Worm (Caenorhabditis elegans) whole organism, L4 larva: Measurements from ENCODE around the gene Y44A6D.7.
A peak's percentile ranks its signal among the peaks of the same experiment; 100 is the strongest.

ENCODE experiments used
- F10B5.3 ChIP-seq: sonication (generic microtip); optimal IDR thresholded peaks from 2 replicates; lab custom pipeline; 2016; ENCODE audit warnings: mild to moderate bottlenecking, missing genetic modification characterization, missing compliant biosample characterization
- T20F7.1 ChIP-seq: fragments of 200-800 bp; sonication (Bioruptor generic); optimal IDR thresholded peaks from 2 replicates; lab custom pipeline; 2018; ENCODE audit warnings: mild to moderate bottlenecking, missing genetic modification characterization, missing compliant biosample characterization
- T26A8.4 ChIP-seq: fragments of 200-800 bp; sonication (Bioruptor generic); IDR thresholded peaks from 2 replicates; pipeline ENCODE4 v1.3.6; 2022; ENCODE audit warnings: missing genetic modification characterization, missing compliant biosample characterization
- Y105C5A.15 ChIP-seq: fragments of 200-800 bp; sonication (Bioruptor generic); IDR thresholded peaks from 2 replicates; pipeline ENCODE4 v1.3.6; 2022; ENCODE audit warnings: missing genetic modification characterization, missing compliant biosample characterization
- Y75B8A.6 ChIP-seq: fragments of 200-800 bp; sonication (Bioruptor generic); IDR thresholded peaks from 2 replicates; pipeline ENCODE4 v1.3.6; 2022; ENCODE audit warnings: missing genetic modification reagents, missing genetic modification characterization, missing compliant biosample characterization
- ZK337.2 ChIP-seq: fragments of 200-800 bp; sonication (Bioruptor generic); IDR thresholded peaks from 2 replicates; pipeline ENCODE4 v1.3.6; 2022; ENCODE audit warnings: missing genetic modification reagents, missing genetic modification characterization, missing compliant biosample characterization
- ZK546.5 ChIP-seq, 2 experiments: sonication (generic microtip); optimal IDR thresholded peaks; 2 replicates each; lab custom pipeline; 2017; ENCODE audit warnings: missing biosample characterization in 2 of 2, missing genetic modification characterization in 2 of 2
- aly-2 ChIP-seq: sonication (generic microtip); optimal IDR thresholded peaks from 2 replicates; lab custom pipeline; 2018; ENCODE audit warnings: missing biosample characterization, missing genetic modification characterization
- ceh-28 ChIP-seq: fragments of 150-350 bp; optimal IDR thresholded peaks from 2 replicates; lab custom pipeline; 2014; ENCODE audit warnings: missing biosample characterization, missing genetic modification reagents, missing genetic modification characterization
- ceh-32 ChIP-seq: sonication (generic microtip); optimal IDR thresholded peaks from 2 replicates; lab custom pipeline; 2016; ENCODE audit warnings: mild to moderate bottlenecking, missing genetic modification characterization, missing compliant biosample characterization; ENCODE audit not compliant: poor library complexity
- ceh-44 ChIP-seq: fragments of 200-800 bp; sonication (Bioruptor generic); IDR thresholded peaks from 2 replicates; pipeline ENCODE4 v1.3.6; 2022; ENCODE audit warnings: missing genetic modification reagents, missing genetic modification characterization, missing compliant biosample characterization
- cey-2 ChIP-seq: sonication (generic microtip); optimal IDR thresholded peaks from 3 replicates; lab custom pipeline; 2017; ENCODE audit warnings: missing genetic modification characterization, mild to moderate bottlenecking, missing compliant biosample characterization, antibody characterized with exemption, borderline replicate concordance; ENCODE audit not compliant: insufficient read depth
- ctbp-1 ChIP-seq: fragments of 200-800 bp; sonication (Bioruptor generic); IDR thresholded peaks from 2 replicates; pipeline ENCODE4 v1.3.6; 2022; ENCODE audit warnings: missing genetic modification reagents, missing genetic modification characterization, missing compliant biosample characterization
- daf-19 ChIP-seq: fragments of 200-800 bp; sonication (Bioruptor generic); conservative IDR thresholded peaks from 2 replicates; pipeline ENCODE4 v1.3.6; 2022; ENCODE audit warnings: missing genetic modification characterization, missing compliant biosample characterization
- dmd-6 ChIP-seq: fragments of 200-800 bp; sonication (Bioruptor generic); IDR thresholded peaks from 2 replicates; pipeline ENCODE4 v1.3.6; 2022; ENCODE audit warnings: missing genetic modification reagents, missing genetic modification characterization, missing compliant biosample characterization
- dpl-1 ChIP-seq: fragments of 150-350 bp; optimal IDR thresholded peaks from 2 replicates; lab custom pipeline; 2014; ENCODE audit warnings: missing biosample characterization, missing genetic modification reagents, missing genetic modification characterization
- egl-27 ChIP-seq: sonication (generic microtip); optimal IDR thresholded peaks from 3 replicates; lab custom pipeline; 2017; ENCODE audit warnings: missing biosample characterization, missing genetic modification reagents, missing genetic modification characterization
- fkh-10 ChIP-seq: fragments of 150-350 bp; optimal IDR thresholded peaks from 2 replicates; lab custom pipeline; 2014; ENCODE audit warnings: missing biosample characterization, missing genetic modification reagents, missing genetic modification characterization
- hlh-11 ChIP-seq: fragments of 200-800 bp; sonication (Bioruptor generic); optimal IDR thresholded peaks from 2 replicates; lab custom pipeline; 2018; ENCODE audit warnings: mild to moderate bottlenecking, missing genetic modification characterization, missing compliant biosample characterization
- hmg-1.1 ChIP-seq: fragments of 200-800 bp; sonication (Bioruptor generic); IDR thresholded peaks from 2 replicates; pipeline ENCODE4 v1.3.6; 2022; ENCODE audit warnings: missing genetic modification reagents, missing genetic modification characterization, missing compliant biosample characterization
- lim-7 ChIP-seq: fragments of 200-800 bp; sonication (Bioruptor generic); IDR thresholded peaks from 2 replicates; pipeline ENCODE4 v1.3.6; 2022; ENCODE audit warnings: missing genetic modification characterization, missing compliant biosample characterization
- lin-15B ChIP-seq: fragments of 150-350 bp; sonication (generic microtip); optimal IDR thresholded peaks from 3 replicates; lab custom pipeline; 2014; ENCODE audit warnings: missing biosample characterization, missing genetic modification characterization
- lsy-2 ChIP-seq, 2 experiments: fragments of 150-350 bp in 1 of 2; sonication (generic microtip) in 1 of 2; optimal IDR thresholded peaks; 2 replicates each; lab custom pipeline; 2014 to 2017; ENCODE audit warnings: missing biosample characterization in 2 of 2, missing genetic modification characterization in 2 of 2
- mes-2 ChIP-seq: sonication (generic microtip); optimal IDR thresholded peaks from 2 replicates; lab custom pipeline; 2016; ENCODE audit warnings: missing genotype, mild to moderate bottlenecking, missing genetic modification characterization, missing compliant biosample characterization; ENCODE audit not compliant: poor library complexity, severe bottlenecking
- mxl-3 ChIP-seq: fragments of 200-800 bp; sonication (Bioruptor generic); optimal IDR thresholded peaks from 2 replicates; lab custom pipeline; 2018; ENCODE audit warnings: mild to moderate bottlenecking, missing genetic modification characterization, missing compliant biosample characterization
- nhr-11 ChIP-seq: fragments of 150-350 bp; optimal IDR thresholded peaks from 2 replicates; lab custom pipeline; 2014; ENCODE audit warnings: missing biosample characterization, missing genetic modification characterization
- nhr-111 ChIP-seq: fragments of 200-800 bp; sonication (Bioruptor generic); optimal IDR thresholded peaks from 2 replicates; lab custom pipeline; 2018; ENCODE audit warnings: mild to moderate bottlenecking, missing genetic modification characterization, missing compliant biosample characterization
- nhr-28 ChIP-seq: fragments of 150-350 bp; optimal IDR thresholded peaks from 2 replicates; lab custom pipeline; 2014; ENCODE audit warnings: missing biosample characterization, missing genetic modification characterization
- nhr-42 ChIP-seq: fragments of 200-800 bp; sonication (Bioruptor generic); IDR thresholded peaks from 2 replicates; pipeline ENCODE4 v1.3.6; 2022; ENCODE audit warnings: missing genetic modification characterization, missing compliant biosample characterization
- nhr-48 ChIP-seq: sonication (generic microtip); optimal IDR thresholded peaks from 2 replicates; lab custom pipeline; 2016; ENCODE audit warnings: mild to moderate bottlenecking, missing genetic modification characterization, missing compliant biosample characterization
- nhr-6 ChIP-seq: fragments of 150-350 bp; optimal IDR thresholded peaks from 2 replicates; lab custom pipeline; 2014; ENCODE audit warnings: missing biosample characterization, missing genetic modification characterization
- nhr-76 ChIP-seq: fragments of 150-350 bp; optimal IDR thresholded peaks from 2 replicates; lab custom pipeline; 2014; ENCODE audit warnings: missing biosample characterization, missing genetic modification characterization
- nhr-77 ChIP-seq: fragments of 150-350 bp; optimal IDR thresholded peaks from 2 replicates; lab custom pipeline; 2014; ENCODE audit warnings: missing biosample characterization, missing genetic modification characterization
- php-3 ChIP-seq: fragments of 200-800 bp; sonication (Bioruptor generic); IDR thresholded peaks from 2 replicates; pipeline ENCODE4 v1.3.6; 2022; ENCODE audit warnings: missing genetic modification reagents, missing genetic modification characterization, missing compliant biosample characterization
- pqm-1 ChIP-seq: sonication (generic microtip); optimal IDR thresholded peaks from 2 replicates; lab custom pipeline; 2017; ENCODE audit warnings: missing biosample characterization, missing genetic modification characterization
- saeg-2 ChIP-seq: fragments of 200-800 bp; sonication (Bioruptor generic); IDR thresholded peaks from 2 replicates; pipeline ENCODE4 v1.3.6; 2022; ENCODE audit warnings: missing genetic modification reagents, missing genetic modification characterization, missing compliant biosample characterization
- skn-1 ChIP-seq: fragments of 150-350 bp; optimal IDR thresholded peaks from 2 replicates; lab custom pipeline; 2014; ENCODE audit warnings: missing biosample characterization, missing genetic modification characterization
- spr-3 ChIP-seq: fragments of 200-800 bp; sonication (Bioruptor generic); optimal IDR thresholded peaks from 2 replicates; lab custom pipeline; 2018; ENCODE audit warnings: mild to moderate bottlenecking, missing genetic modification characterization, missing compliant biosample characterization
- tag-97 ChIP-seq: fragments of 200-800 bp; sonication (Bioruptor generic); IDR thresholded peaks from 2 replicates; pipeline ENCODE4 v1.3.6; 2022; ENCODE audit warnings: missing genetic modification characterization, missing compliant biosample characterization
- tra-1 ChIP-seq: fragments of 200-800 bp; sonication (Bioruptor generic); IDR thresholded peaks from 2 replicates; pipeline ENCODE4 v1.3.6; 2022; ENCODE audit warnings: missing genetic modification reagents, missing genetic modification characterization, missing compliant biosample characterization
- unc-130 ChIP-seq: sonication (generic microtip); optimal IDR thresholded peaks from 2 replicates; lab custom pipeline; 2016; ENCODE audit warnings: missing genetic modification reagents, missing genetic modification characterization, missing compliant biosample characterization
- unc-62 ChIP-seq, 3 experiments: fragments of 150-350 bp in 1 of 3; sonication (generic microtip); optimal IDR thresholded peaks in 2 of 3; peaks in 1 of 3; 1 replicate in 1 of 3; 2 replicates in 2 of 3; lab custom pipeline; 2014 to 2017; ENCODE audit warnings: missing biosample characterization in 3 of 3, missing genetic modification characterization in 3 of 3, missing genetic modification reagents in 3 of 3, missing genotype in 1 of 3
- vab-7 ChIP-seq: fragments of 200-800 bp; sonication (Bioruptor generic); IDR thresholded peaks from 2 replicates; pipeline ENCODE4 v1.3.6; 2022; ENCODE audit warnings: missing genetic modification reagents, missing genetic modification characterization, missing compliant biosample characterization
- zfp-2 ChIP-seq: sonication (generic microtip); optimal IDR thresholded peaks from 2 replicates; lab custom pipeline; 2016; ENCODE audit warnings: mild to moderate bottlenecking, missing genetic modification characterization, missing compliant biosample characterization
- zip-11 ChIP-seq: fragments of 200-800 bp; sonication (Bioruptor generic); IDR thresholded peaks from 2 replicates; pipeline ENCODE4 v1.3.6; 2022; ENCODE audit warnings: missing genetic modification characterization, missing compliant biosample characterization
- ztf-11 ChIP-seq: fragments of 150-350 bp; optimal IDR thresholded peaks from 2 replicates; lab custom pipeline; 2014; ENCODE audit warnings: missing biosample characterization, missing genetic modification characterization

Y44A6D.7 gene

ce11 chrV:20831867-20832266, 17.3 kb downstream of the Y44A6D.7 start (continued):
- TF ChIP-seq ceh-44, result no peak
- TF ChIP-seq nhr-77, result no peak
- TF ChIP-seq php-3, result no peak
- no peak for TF ChIP-seq unc-62 (GFP tag; optimal IDR thresholded peaks at IDR 0.05 in 1 of 2; lab: Kevin White, UChicago)
- no peak for TF ChIP-seq unc-62 (tag; optimal IDR thresholded peaks at IDR 0.05; lab: Kevin White, UChicago)
- TF ChIP-seq ctbp-1 (GFP tag; lab: Robert Waterston, UW), result no peak
- peak; percentile 39 for TF ChIP-seq nhr-48
- no peak for TF ChIP-seq spr-3 (GFP tag; lab: Kevin White, UChicago)
- TF ChIP-seq lim-7 (GFP tag; lab: Robert Waterston, UW), result no peak
- TF ChIP-seq ZK337.2 (GFP tag; lab: Robert Waterston, UW), result no peak
- TF ChIP-seq F10B5.3 (tag; lab: Kevin White, UChicago), result no peak
- no peak for TF ChIP-seq zip-11
- no peak for TF ChIP-seq Y105C5A.15 (GFP tag; lab: Robert Waterston, UW)
- no peak for TF ChIP-seq egl-27
- no peak for TF ChIP-seq ceh-32 (tag; lab: Kevin White, UChicago)
- no peak for TF ChIP-seq nhr-42 (GFP tag; lab: Robert Waterston, UW)
- no peak for TF ChIP-seq skn-1
- no peak for TF ChIP-seq fkh-10 (GFP tag; lab: Kevin White, UChicago)
- TF ChIP-seq nhr-111 (GFP tag; lab: Kevin White, UChicago), result no peak
- no peak for TF ChIP-seq daf-19 (GFP tag; lab: Robert Waterston, UW)
- peak; percentile 41 for TF ChIP-seq nhr-6 (tag; lab: Kevin White, UChicago)
- TF ChIP-seq lsy-2 (tag; optimal IDR thresholded peaks at IDR 0.05; lab: Kevin White, UChicago), result peak in 1 of 2 experiments; percentile 25
- no peak for TF ChIP-seq ceh-28 (tag; lab: Kevin White, UChicago)
- no peak for TF ChIP-seq nhr-11 (tag; lab: Kevin White, UChicago)
- TF ChIP-seq zfp-2 (tag; lab: Kevin White, UChicago), result no peak
- TF ChIP-seq hmg-1.1 (GFP tag; lab: Robert Waterston, UW), result no peak
- TF ChIP-seq ztf-11 (tag; lab: Kevin White, UChicago), result no peak
- no peak for TF ChIP-seq nhr-76
- TF ChIP-seq unc-130 (GFP tag; lab: Kevin White, UChicago), result no peak
- 0 out of 2 replicates have a peak, but pooled peaks have one; percentile 29 for TF ChIP-seq T26A8.4 (GFP tag; lab: Robert Waterston, UW)
- peak; percentile 64 for TF ChIP-seq mes-2 (tag; lab: Kevin White, UChicago)
- TF ChIP-seq dmd-6 (GFP tag; lab: Robert Waterston, UW), result peak; percentile 84
- TF ChIP-seq hlh-11, result peak; percentile 68
- no peak for TF ChIP-seq aly-2
- no peak for TF ChIP-seq Y75B8A.6 (GFP tag; lab: Robert Waterston, UW)
- TF ChIP-seq nhr-28 (tag; lab: Kevin White, UChicago), result peak; percentile 79
- TF ChIP-seq cey-2 (tag; lab: Kevin White, UChicago), result no peak
- TF ChIP-seq saeg-2, result no peak
- no peak for TF ChIP-seq lin-15B (tag; lab: Kevin White, UChicago)
- TF ChIP-seq mxl-3 (GFP tag; lab: Kevin White, UChicago), result peak; percentile 85
- no peak for TF ChIP-seq dpl-1 (GFP tag; lab: Kevin White, UChicago)
- no peak for TF ChIP-seq T20F7.1
- peak; percentile 52 for TF ChIP-seq pqm-1 (tag; lab: Kevin White, UChicago)
- TF ChIP-seq tra-1, result no peak
- TF ChIP-seq tag-97 (GFP tag; lab: Robert Waterston, UW), result no peak
- no peak for TF ChIP-seq vab-7
- no peak for TF ChIP-seq ZK546.5 (tag; optimal IDR thresholded peaks at IDR 0.05; lab: Kevin White, UChicago)
